Worm (Caenorhabditis elegans): Measurements from ENCODE around the gene ZK930.4.

Gene ZK930.4

DNA sequence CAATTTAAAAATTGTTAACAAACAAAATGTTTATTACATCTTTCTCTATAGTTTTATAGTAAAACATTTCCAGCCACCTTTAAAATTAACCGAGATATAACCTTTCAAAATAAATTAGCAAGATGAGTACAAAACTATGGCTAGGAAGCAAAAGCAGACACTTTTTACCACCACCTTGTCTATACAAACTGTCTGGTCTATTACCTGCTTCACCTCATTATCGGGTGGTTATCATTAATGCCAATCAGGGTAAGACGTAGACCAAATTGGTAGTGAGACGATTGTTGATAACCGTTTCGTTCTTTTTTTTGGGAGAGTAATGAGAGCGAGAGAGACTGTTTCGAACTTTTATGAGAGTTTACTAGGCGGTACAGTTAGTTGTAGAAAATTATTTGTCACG lies 30.1 kb downstream of the ZK930.4 start:
- TF ChIP-seq unc-62 (GFP tag; optimal IDR thresholded peaks at IDR 0.05), result no peak

DNA sequence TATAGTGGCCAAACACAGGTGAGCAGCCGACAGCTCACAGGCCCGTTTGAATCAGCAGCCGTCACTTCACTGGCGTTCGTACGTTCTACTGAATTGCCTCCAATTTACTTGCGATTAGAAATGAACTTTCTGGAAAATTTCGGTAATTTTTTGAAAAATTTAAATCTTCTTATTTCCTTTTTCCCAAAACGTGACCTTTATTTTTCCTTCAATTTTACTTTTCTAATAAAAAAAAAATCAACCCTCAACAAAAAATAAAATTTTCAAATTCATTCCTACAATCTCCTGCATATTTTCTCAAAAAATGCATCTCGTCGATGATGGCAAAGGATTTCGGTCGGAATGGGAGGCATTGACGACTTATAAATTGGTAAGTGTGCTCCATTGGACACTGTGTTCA lies 42.1 kb downstream of the ZK930.4 start, which contains the start of gene W03C9.8:
W03C9.8 (plus strand) TSS at position 301 of the 400 bp plus-strand sequence.
- no peak for TF ChIP-seq unc-62 (GFP tag; optimal IDR thresholded peaks at IDR 0.05)

DNA sequence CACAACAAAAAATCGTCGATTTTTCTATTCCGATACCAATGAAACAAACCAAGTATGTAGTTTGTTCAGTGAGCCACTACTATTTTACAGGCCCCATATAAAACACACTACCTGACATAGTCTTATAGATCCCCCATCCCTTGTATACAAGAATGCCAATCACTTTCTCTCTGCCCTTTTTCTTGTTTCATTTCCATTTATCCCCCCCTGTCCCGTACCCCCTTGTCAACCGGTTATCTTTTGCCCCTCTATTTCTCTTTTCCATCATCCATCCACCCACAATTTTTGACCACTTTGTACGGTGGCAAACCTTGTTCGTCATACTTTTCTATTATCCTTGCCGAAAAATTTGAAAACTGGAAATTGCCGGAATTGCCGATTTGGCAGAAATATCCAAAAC lies 46.6 kb downstream of the ZK930.4 start:
- TF ChIP-seq unc-62 (GFP tag; optimal IDR thresholded peaks at IDR 0.05), result no peak

DNA sequence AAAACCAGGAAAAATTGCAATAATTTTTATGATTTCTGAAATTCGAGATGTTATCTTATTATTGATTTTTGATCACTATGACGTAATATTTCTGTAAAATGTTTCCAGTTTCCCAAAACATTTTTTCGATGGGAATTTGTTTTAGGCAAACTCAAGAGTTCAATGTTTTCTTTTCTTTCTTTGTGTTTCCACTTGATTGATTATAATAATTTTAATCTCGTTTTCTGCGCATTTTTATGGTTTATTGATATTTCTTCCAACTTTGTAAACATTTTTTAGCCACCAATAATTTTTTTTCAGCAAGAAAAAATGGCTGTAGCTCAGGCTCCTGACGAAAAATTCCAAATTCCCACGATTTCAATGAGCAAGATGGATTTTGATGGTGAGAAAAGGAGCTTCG lies 47.9 kb downstream of the ZK930.4 start, which contains the start of gene W03C9.6:
W03C9.6 (plus strand) TSS at position 301 of the 400 bp plus-strand sequence.
- TF ChIP-seq unc-62 (GFP tag; optimal IDR thresholded peaks at IDR 0.05), result no peak

DNA sequence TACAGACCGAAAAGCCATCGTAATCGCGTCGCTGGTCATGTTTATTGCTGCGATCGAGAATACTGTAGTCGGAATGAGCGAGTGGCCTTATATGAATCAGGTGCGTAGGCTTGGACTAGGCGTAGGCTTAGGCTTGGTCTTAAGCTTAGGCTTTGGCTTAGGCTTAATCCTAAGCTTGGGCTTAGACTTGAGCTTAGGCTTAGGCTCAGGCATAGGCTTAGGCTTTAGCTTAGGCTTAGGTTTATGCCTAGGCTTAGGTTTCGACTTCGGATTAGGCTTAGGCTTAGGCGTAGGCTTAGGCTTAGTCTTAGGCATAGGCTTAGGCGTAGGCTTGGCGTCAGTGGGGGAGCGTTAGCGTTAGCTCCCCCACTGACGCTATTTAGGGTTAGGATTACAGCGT lies 48.5 kb downstream of the ZK930.4 start:
- TF ChIP-seq unc-62 (GFP tag; optimal IDR thresholded peaks at IDR 0.05), result no peak

Data from whole organism, dauer.